Fruit fly (Drosophila melanogaster): ENCODE results near the gene Uch-L5.

Gene Uch-L5

dm6 chr3L:9461670-9462246 lies 15.0 kb downstream of the Uch-L5 start (continued):
- TF ChIP-seq Sry-β (GFP tag; optimal IDR thresholded peaks at IDR 0.05): no peak
- 0 out of 2 replicates have a peak, but pooled peaks have one; percentile 21 for TF ChIP-seq CG8765 (GFP tag; IDR thresholded peaks at IDR 0.05)
- TF ChIP-seq seq (GFP tag; IDR thresholded peaks at IDR 0.05): 0 out of 2 replicates have a peak, but pooled peaks have one; percentile 9
- no peak for TF ChIP-seq CG8944 (GFP tag; optimal IDR thresholded peaks at IDR 0.05)
- no peak for TF ChIP-seq CG16815 (GFP tag; optimal IDR thresholded peaks at IDR 0.05)
- peak; percentile 7 for TF ChIP-seq mam (GFP tag; optimal IDR thresholded peaks at IDR 0.05)
- no peak for TF ChIP-seq Myb (GFP tag; optimal IDR thresholded peaks at IDR 0.05)
- TF ChIP-seq fru (optimal IDR thresholded peaks at IDR 0.05): no peak
- TF ChIP-seq CG6791 (GFP tag; IDR thresholded peaks at IDR 0.05; ENCODE audit: partially characterized antibody): peak; percentile 46; the same call in 1 of the 3 replicates
- peak; percentile 58; the same call in 1 of the 2 replicates for TF ChIP-seq CG5953 (GFP tag; IDR thresholded peaks at IDR 0.05)
- no peak for TF ChIP-seq CG10979 (tag; optimal IDR thresholded peaks at IDR 0.05)
- peak; percentile 29 for TF ChIP-seq CG33213 (GFP tag; optimal IDR thresholded peaks at IDR 0.05)
- no peak for TF ChIP-seq hkb (optimal IDR thresholded peaks at IDR 0.05)
- TF ChIP-seq hkb (GFP tag; IDR thresholded peaks at IDR 0.05): peak; percentile 69
- TF ChIP-seq tap (tag; optimal IDR thresholded peaks at IDR 0.05): no peak
- TF ChIP-seq pb (GFP tag; optimal IDR thresholded peaks at IDR 0.05): no peak
- TF ChIP-seq Asciz (GFP tag; optimal IDR thresholded peaks at IDR 0.05): no peak
- no peak for TF ChIP-seq CG7963 (GFP tag; IDR thresholded peaks at IDR 0.05; ENCODE audit: partially characterized antibody)
- no peak for TF ChIP-seq Camta (GFP tag; optimal IDR thresholded peaks at IDR 0.05)
- no peak for TF ChIP-seq toy (GFP tag; IDR thresholded peaks at IDR 0.05)
- no peak for TF ChIP-seq Hr51 (GFP tag; optimal IDR thresholded peaks at IDR 0.05)
- TF ChIP-seq Tbp (GFP tag; optimal IDR thresholded peaks at IDR 0.05): no peak
- no peak for TF ChIP-seq Fer2 (tag; optimal IDR thresholded peaks at IDR 0.05)
- TF ChIP-seq p53 (GFP tag; optimal IDR thresholded peaks at IDR 0.05): no peak
- no peak for TF ChIP-seq Doc3 (GFP tag; IDR thresholded peaks at IDR 0.05; ENCODE audit: partially characterized antibody)
- no peak for TF ChIP-seq Dbx (GFP tag; IDR thresholded peaks at IDR 0.05)
- peak; percentile 16 for TF ChIP-seq CG7987 (GFP tag; optimal IDR thresholded peaks at IDR 0.05)
- peak; percentile 65 for TF ChIP-seq CG17328 (GFP tag; IDR thresholded peaks at IDR 0.05)
- TF ChIP-seq CG10366 (GFP tag; IDR thresholded peaks at IDR 0.05): peak; percentile 44; the same call in 1 of the 2 replicates
- TF ChIP-seq Spps (tag; optimal IDR thresholded peaks at IDR 0.05): peak; percentile 12
- no peak for TF ChIP-seq CG4617 (GFP tag; optimal IDR thresholded peaks at IDR 0.05; ENCODE audit: borderline replicate concordance)
- no peak for TF ChIP-seq Dfd (GFP tag; optimal IDR thresholded peaks at IDR 0.05)
- TF ChIP-seq Bgb (GFP tag; IDR thresholded peaks at IDR 0.05; ENCODE audit: partially characterized antibody): peak; percentile 16; the same call in 1 of the 2 replicates
- TF ChIP-seq CG13123 (GFP tag; optimal IDR thresholded peaks at IDR 0.05): no peak
- no peak for TF ChIP-seq C15 (GFP tag; IDR thresholded peaks at IDR 0.05)
- no peak for TF ChIP-seq bigmax (GFP tag; optimal IDR thresholded peaks at IDR 0.05)
- TF ChIP-seq CG14965 (GFP tag; optimal IDR thresholded peaks at IDR 0.05; ENCODE audit: borderline replicate concordance): no peak
- TF ChIP-seq aop (GFP tag; IDR thresholded peaks at IDR 0.05): no peak
- TF ChIP-seq sisA (GFP tag; IDR thresholded peaks at IDR 0.05): peak; percentile 41
- TF ChIP-seq chif (GFP tag; optimal IDR thresholded peaks at IDR 0.05): peak in 1 of 2 experiments; percentile 38
- peak; percentile 58; the same call in 1 of the 2 replicates for TF ChIP-seq Ada2b (GFP tag; IDR thresholded peaks at IDR 0.05)
- TF ChIP-seq Dad (GFP tag; optimal IDR thresholded peaks at IDR 0.05): no peak
- TF ChIP-seq yki (optimal IDR thresholded peaks at IDR 0.05): no peak
- TF ChIP-seq klu (GFP tag; IDR thresholded peaks at IDR 0.05): no peak
- no peak for TF ChIP-seq CG4854 (GFP tag; optimal IDR thresholded peaks at IDR 0.05)
- TF ChIP-seq hth (optimal IDR thresholded peaks at IDR 0.05): no peak
- TF ChIP-seq Usf (GFP tag; optimal IDR thresholded peaks at IDR 0.05): peak; percentile 8
- TF ChIP-seq disco-r (GFP tag; optimal IDR thresholded peaks at IDR 0.05): no peak
- no peak for TF ChIP-seq CG4820 (GFP tag; optimal IDR thresholded peaks at IDR 0.05)
- peak; percentile 11 for TF ChIP-seq jing (GFP tag; optimal IDR thresholded peaks at IDR 0.05)
- no peak for TF ChIP-seq gcm (GFP tag; optimal IDR thresholded peaks at IDR 0.05)
- TF ChIP-seq Hr39 (optimal IDR thresholded peaks at IDR 0.05): no peak
